Fruit fly (Drosophila melanogaster) whole organism, embryonic: ENCODE data around the gene shakB.

Experiments used
- Ada2b ChIP-seq: fragments of 200-800 bp; sonication (Bioruptor generic); IDR thresholded peaks from 2 replicates; pipeline ENCODE4 v1.3.6; 2022; ENCODE audit warnings: missing biosample characterization, missing genetic modification characterization
- Adf1 ChIP-seq: fragments of 200-800 bp; sonication (Bioruptor generic); IDR thresholded peaks from 2 replicates; pipeline ENCODE4 v1.3.6; 2022; ENCODE audit warnings: missing biosample characterization, missing genetic modification characterization
- Atf6 ChIP-seq: fragments of 200-800 bp; sonication (Bioruptor generic); IDR thresholded peaks from 2 replicates; pipeline ENCODE4 v1.3.6; 2022; ENCODE audit warnings: missing biosample characterization, missing genetic modification characterization
- CG10543 ChIP-seq: fragments of 200-800 bp; sonication (Bioruptor generic); optimal IDR thresholded peaks from 3 replicates; lab custom pipeline; 2017; ENCODE audit warnings: missing biosample characterization, mild to moderate bottlenecking, missing genetic modification characterization, moderate library complexity
- CG11247 ChIP-seq: fragments of 200-800 bp; sonication (Bioruptor generic); IDR thresholded peaks from 2 replicates; pipeline ENCODE4 v1.3.6; 2022; ENCODE audit warnings: missing biosample characterization, missing genetic modification characterization
- CG12104 ChIP-seq: fragments of 200-800 bp; sonication (Bioruptor generic); optimal IDR thresholded peaks from 3 replicates; lab custom pipeline; 2016; ENCODE audit warnings: missing biosample characterization, missing genetic modification characterization
- CG12942 ChIP-seq: fragments of 200-800 bp; sonication (Bioruptor generic); optimal IDR thresholded peaks from 3 replicates; lab custom pipeline; 2016; ENCODE audit warnings: missing biosample characterization, missing genetic modification characterization
- CG13775 ChIP-seq: fragments of 200-800 bp; sonication (Bioruptor generic); optimal IDR thresholded peaks from 3 replicates; lab custom pipeline; 2017; ENCODE audit warnings: missing biosample characterization, mild to moderate bottlenecking, missing genetic modification characterization
- CG14965 ChIP-seq: fragments of 200-800 bp; sonication (Bioruptor generic); optimal IDR thresholded peaks from 2 replicates; lab custom pipeline; 2016; ENCODE audit warnings: missing biosample characterization, missing genetic modification characterization, borderline replicate concordance
- CG15601 ChIP-seq: fragments of 200-800 bp; sonication (Bioruptor generic); optimal IDR thresholded peaks from 3 replicates; lab custom pipeline; 2019; ENCODE audit warnings: missing biosample characterization, mild to moderate bottlenecking, missing genetic modification characterization, moderate library complexity
- CG17328 ChIP-seq: fragments of 200-800 bp; sonication (Bioruptor generic); IDR thresholded peaks from 2 replicates; pipeline ENCODE4 v1.3.6; 2022; ENCODE audit warnings: missing biosample characterization, missing genetic modification characterization
- CG17385 ChIP-seq: fragments of 200-800 bp; sonication (Bioruptor generic); optimal IDR thresholded peaks from 3 replicates; lab custom pipeline; 2018; ENCODE audit warnings: missing biosample characterization, mild to moderate bottlenecking, missing genetic modification characterization
- CG2712 ChIP-seq: fragments of 200-800 bp; optimal IDR thresholded peaks from 3 replicates; lab custom pipeline; 2019; ENCODE audit warnings: missing biosample characterization, mild to moderate bottlenecking, missing genetic modification characterization, moderate library complexity
- CG32767 ChIP-seq: fragments of 200-800 bp; sonication (Bioruptor generic); IDR thresholded peaks from 2 replicates; pipeline ENCODE4 v1.3.6; 2022; ENCODE audit warnings: missing biosample characterization, missing genetic modification characterization
- CG32772 ChIP-seq: fragments of 200-800 bp; sonication (Bioruptor generic); IDR thresholded peaks from 2 replicates; pipeline ENCODE4 v1.3.6; 2022; ENCODE audit warnings: missing biosample characterization, missing genetic modification characterization
- CG4404 ChIP-seq: fragments of 200-800 bp; sonication (Bioruptor generic); IDR thresholded peaks from 2 replicates; pipeline ENCODE4 v1.3.6; 2022; ENCODE audit warnings: missing biosample characterization, missing genetic modification characterization
- CG4730 ChIP-seq: fragments of 200-800 bp; sonication (Bioruptor generic); IDR thresholded peaks from 2 replicates; pipeline ENCODE4 v1.3.6; 2022; ENCODE audit warnings: missing biosample characterization, missing genetic modification characterization
- CG4854 ChIP-seq: fragments of 200-800 bp; sonication (Bioruptor generic); optimal IDR thresholded peaks from 2 replicates; lab custom pipeline; 2016; ENCODE audit warnings: missing biosample characterization, missing genetic modification characterization, inconsistent platforms
- CG5953 ChIP-seq: fragments of 200-800 bp; sonication (Bioruptor generic); IDR thresholded peaks from 2 replicates; pipeline ENCODE4 v1.3.6; 2022; ENCODE audit warnings: missing biosample characterization, missing genetic modification characterization
- CG6689 ChIP-seq: fragments of 200-800 bp; sonication (Bioruptor generic); IDR thresholded peaks from 2 replicates; pipeline ENCODE4 v1.3.6; 2022; ENCODE audit warnings: missing biosample characterization, missing genetic modification characterization
- CG7963 ChIP-seq: fragments of 200-800 bp; sonication (Bioruptor generic); IDR thresholded peaks from 3 replicates; pipeline ENCODE4 v1.3.6; 2022; ENCODE audit warnings: missing biosample characterization, missing genetic modification characterization; ENCODE audit not compliant: partially characterized antibody
- CG9876 ChIP-seq: fragments of 200-800 bp; sonication (Bioruptor generic); optimal IDR thresholded peaks from 2 replicates; lab custom pipeline; 2016; ENCODE audit warnings: missing biosample characterization, missing genetic modification characterization
- CrebB ChIP-seq: fragments of 200-800 bp; sonication (Bioruptor generic); optimal IDR thresholded peaks from 3 replicates; lab custom pipeline; 2018; ENCODE audit warnings: missing biosample characterization, mild to moderate bottlenecking, missing genetic modification characterization
- H15 ChIP-seq: fragments of 200-800 bp; sonication (Bioruptor generic); IDR thresholded peaks from 3 replicates; pipeline ENCODE4 v1.3.6; 2022; ENCODE audit warnings: missing biosample characterization, missing genetic modification characterization
- H2.0 ChIP-seq: fragments of 200-800 bp; sonication (Bioruptor generic); IDR thresholded peaks from 2 replicates; pipeline ENCODE4 v1.3.6; 2022; ENCODE audit warnings: missing biosample characterization, missing genetic modification characterization
- Hey ChIP-seq: fragments of 200-800 bp; sonication (Bioruptor generic); optimal IDR thresholded peaks from 3 replicates; lab custom pipeline; 2018; ENCODE audit warnings: missing biosample characterization, mild to moderate bottlenecking, missing genetic modification characterization
- Hmx ChIP-seq: fragments of 200-800 bp; sonication (Bioruptor generic); optimal IDR thresholded peaks from 2 replicates; lab custom pipeline; 2016; ENCODE audit warnings: missing biosample characterization, missing genetic modification characterization
- Lhr ChIP-seq: fragments of 200-800 bp; sonication (Bioruptor generic); optimal IDR thresholded peaks from 3 replicates; lab custom pipeline; 2017; ENCODE audit warnings: mild to moderate bottlenecking, missing biosample characterization, missing genetic modification reagents, missing genetic modification characterization
- abd-A ChIP-seq: fragments of 200-800 bp; sonication (Bioruptor generic); optimal IDR thresholded peaks from 3 replicates; lab custom pipeline; 2019; ENCODE audit warnings: missing biosample characterization, mild to moderate bottlenecking, missing genetic modification characterization, moderate library complexity
- ara ChIP-seq: fragments of 200-800 bp; sonication (Bioruptor generic); IDR thresholded peaks from 2 replicates; pipeline ENCODE4 v1.3.6; 2022; ENCODE audit warnings: missing biosample characterization, missing genetic modification characterization
- caup ChIP-seq: fragments of 200-800 bp; sonication (Bioruptor generic); optimal IDR thresholded peaks from 3 replicates; lab custom pipeline; 2017; ENCODE audit warnings: missing biosample characterization, mild to moderate bottlenecking, missing genetic modification characterization, moderate library complexity; ENCODE audit not compliant: severe bottlenecking
- corto ChIP-seq: fragments of 200-800 bp; sonication (Bioruptor generic); optimal IDR thresholded peaks from 2 replicates; lab custom pipeline; 2016; ENCODE audit warnings: missing biosample characterization, mild to moderate bottlenecking, missing genetic modification characterization, moderate library complexity
- dysf ChIP-seq: fragments of 200-800 bp; sonication (Bioruptor generic); IDR thresholded peaks from 3 replicates; pipeline ENCODE4 v1.3.6; 2022; ENCODE audit warnings: missing biosample characterization, missing genetic modification characterization
- eve ChIP-seq, 2 experiments: fragments of >200 bp; optimal IDR thresholded peaks; 2 replicates each; lab custom pipeline; 2017; ENCODE audit warnings: missing biosample characterization in 2 of 2, missing genetic modification characterization in 2 of 2
- fd3F ChIP-seq: fragments of 200-800 bp; sonication (Bioruptor generic); optimal IDR thresholded peaks from 2 replicates; lab custom pipeline; 2018; ENCODE audit warnings: missing biosample characterization, mild to moderate bottlenecking, missing genetic modification characterization, moderate library complexity
- gfzf ChIP-seq: fragments of 200-800 bp; sonication (Bioruptor generic); optimal IDR thresholded peaks from 2 replicates; lab custom pipeline; 2016; ENCODE audit warnings: missing biosample characterization, mild to moderate bottlenecking, missing genetic modification characterization, moderate library complexity
- grau ChIP-seq: fragments of 200-800 bp; optimal IDR thresholded peaks from 3 replicates; lab custom pipeline; 2019; ENCODE audit warnings: missing biosample characterization, mild to moderate bottlenecking, missing genetic modification characterization, moderate library complexity
- gsb-n ChIP-seq: fragments of 200-800 bp; sonication (Bioruptor generic); optimal IDR thresholded peaks from 3 replicates; lab custom pipeline; 2018; ENCODE audit warnings: missing biosample characterization, mild to moderate bottlenecking, missing genetic modification characterization
- hb ChIP-seq: fragments of 200-800 bp; sonication (Bioruptor generic); IDR thresholded peaks from 3 replicates; pipeline ENCODE4 v1.3.6; 2022; ENCODE audit warnings: missing biosample characterization, missing genetic modification characterization; ENCODE audit not compliant: partially characterized antibody
- ken ChIP-seq: fragments of 200-800 bp; sonication (Bioruptor generic); IDR thresholded peaks from 3 replicates; pipeline ENCODE4 v1.3.6; 2022; ENCODE audit warnings: missing biosample characterization, missing genetic modification characterization
- luna ChIP-seq: fragments of 200-800 bp; sonication (Bioruptor generic); optimal IDR thresholded peaks from 2 replicates; lab custom pipeline; 2016; ENCODE audit warnings: missing biosample characterization, missing genetic modification characterization
- mirr ChIP-seq: fragments of 200-800 bp; sonication (Bioruptor generic); optimal IDR thresholded peaks from 3 replicates; lab custom pipeline; 2018; ENCODE audit warnings: missing biosample characterization, mild to moderate bottlenecking, missing genetic modification characterization
- pan ChIP-seq, 4 experiments: fragments of >200 bp in 3 of 4; fragments of 200-800 bp in 1 of 4; sonication (Bioruptor generic) in 1 of 4; optimal IDR thresholded peaks in 3 of 4; IDR thresholded peaks in 1 of 4; 2 replicates each; pipeline versions ENCODE4 v1.3.6 to Lab custom; 2017 to 2022; ENCODE audit warnings: missing biosample characterization in 2 of 4, missing genetic modification characterization in 2 of 4, mixed read lengths in 1 of 4
- sima ChIP-seq: fragments of 200-800 bp; sonication (Bioruptor generic); optimal IDR thresholded peaks from 2 replicates; lab custom pipeline; 2016; ENCODE audit warnings: missing biosample characterization, missing genetic modification characterization
- slou ChIP-seq: fragments of 200-800 bp; sonication (Bioruptor generic); optimal IDR thresholded peaks from 3 replicates; lab custom pipeline; 2016; ENCODE audit warnings: missing biosample characterization, missing genetic modification characterization
- sr ChIP-seq: fragments of 200-800 bp; sonication (Bioruptor generic); IDR thresholded peaks from 3 replicates; pipeline ENCODE4 v1.3.6; 2022; ENCODE audit warnings: missing biosample characterization, missing genetic modification characterization
- tna ChIP-seq: fragments of 200-800 bp; sonication (Bioruptor generic); IDR thresholded peaks from 2 replicates; pipeline ENCODE4 v1.3.6; 2022; ENCODE audit warnings: missing biosample characterization, missing genetic modification characterization; ENCODE audit not compliant: partially characterized antibody
- trh ChIP-seq: fragments of 200-800 bp; sonication (Bioruptor generic); optimal IDR thresholded peaks from 2 replicates; lab custom pipeline; 2016; ENCODE audit warnings: missing biosample characterization, missing genetic modification characterization
- tup ChIP-seq: fragments of 200-800 bp; sonication (Bioruptor generic); optimal IDR thresholded peaks from 2 replicates; lab custom pipeline; 2016; ENCODE audit warnings: missing biosample characterization, mild to moderate bottlenecking, missing genetic modification characterization, moderate library complexity
- wor ChIP-seq: fragments of 200-800 bp; sonication (Bioruptor generic); IDR thresholded peaks from 2 replicates; pipeline ENCODE4 v1.3.6; 2022; ENCODE audit warnings: missing biosample characterization, missing genetic modification characterization

shakB gene

dm6 chrX:20760444-20760843, 166.4 kb downstream of the shakB start (continued):
- TF ChIP-seq tna (peak; percentile 82), CG2712 (tag; lab: Kevin White, UChicago) (peak; percentile 79), CG6689 (GFP tag; lab: Robert Waterston, UW) (peak; percentile 53; the same call in 1 of the 2 replicates), fd3F (GFP tag; lab: Kevin White, UChicago) (peak; percentile 53), abd-A (no peak), trh (GFP tag; lab: Kevin White, UChicago) (peak; percentile 46), dysf (GFP tag; lab: Robert Waterston, UW) (peak; percentile 85), CG9876 (peak; percentile 83), CG32767 (peak; percentile 37; the same call in 1 of the 2 replicates), CG4404 (peak; percentile 51; the same call in 1 of the 2 replicates), CG17328 (GFP tag; lab: Robert Waterston, UW) (peak; percentile 77), CG10543 (GFP tag; lab: Kevin White, UChicago) (peak; percentile 75), CG4730 (GFP tag; lab: Robert Waterston, UW) (peak; percentile 75), pan (optimal IDR thresholded peaks at IDR 0.05; lab: Kevin White, UChicago) (no peak), pan (GFP tag; optimal IDR thresholded peaks at IDR 0.05 in 1 of 2, IDR thresholded peaks at IDR 0.05 in 1 of 2) (no peak), ara (GFP tag; lab: Robert Waterston, UW) (no peak; the same call in 1 of the 2 replicates), gsb-n (tag; lab: Kevin White, UChicago) (peak; percentile 14), luna (peak; percentile 54), eve (GFP tag; optimal IDR thresholded peaks at IDR 0.05; lab: Kevin White, UChicago) (no peak), CG15601 (tag; lab: Kevin White, UChicago) (peak; percentile 74), ken (GFP tag; lab: Robert Waterston, UW) (peak; percentile 73), gfzf (GFP tag; lab: Kevin White, UChicago) (peak; percentile 37), mirr (GFP tag; lab: Kevin White, UChicago) (peak; percentile 58), CG14965 (GFP tag; lab: Kevin White, UChicago) (peak; percentile 96), sr (GFP tag; lab: Robert Waterston, UW) (peak; percentile 52; the same call in 2 of the 3 replicates), CG13775 (peak; percentile 55), wor (GFP tag; lab: Robert Waterston, UW) (peak; percentile 43; the same call in 1 of the 2 replicates), CG7963 (GFP tag; lab: Robert Waterston, UW) (peak; percentile 63; the same call in 2 of the 3 replicates), CG5953 (GFP tag; lab: Robert Waterston, UW) (peak; percentile 71), tup (GFP tag; lab: Kevin White, UChicago) (peak; percentile 31), hb (peak; percentile 30; the same call in 1 of the 3 replicates), caup (GFP tag; lab: Kevin White, UChicago) (peak; percentile 71), sima (peak; percentile 44), CG11247 (GFP tag; lab: Robert Waterston, UW) (peak; percentile 85), Hmx (GFP tag; lab: Kevin White, UChicago) (no peak), slou (peak; percentile 15), corto (GFP tag; lab: Kevin White, UChicago) (no peak), Ada2b (GFP tag; lab: Robert Waterston, UW) (peak; percentile 54), CG32772 (peak; percentile 76), Adf1 (GFP tag; lab: Robert Waterston, UW) (peak; percentile 34; the same call in 1 of the 2 replicates), CG17385 (GFP tag; lab: Kevin White, UChicago) (peak; percentile 39), Atf6 (GFP tag; lab: Robert Waterston, UW) (peak; percentile 34; the same call in 1 of the 2 replicates), H15 (peak; percentile 65; the same call in 2 of the 3 replicates), CrebB (peak; percentile 6), CG12942 (GFP tag; lab: Kevin White, UChicago) (peak; percentile 77), Lhr (GFP tag; lab: Kevin White, UChicago) (peak; percentile 93), CG12104 (GFP tag; lab: Kevin White, UChicago) (peak; percentile 56), CG4854 (GFP tag; lab: Kevin White, UChicago) (peak; percentile 54), Hey (tag; lab: Kevin White, UChicago) (no peak), grau (peak; percentile 70), H2.0 (GFP tag; lab: Robert Waterston, UW) (peak; percentile 50; the same call in 1 of the 2 replicates)
